Worm (Caenorhabditis elegans) whole organism, mixed stage, embryonic: Measurements from ENCODE around the gene ptr-1.
A peak's percentile ranks its signal among the peaks of the same experiment; 100 is the strongest.

ENCODE experiments used
- M03D4.4 ChIP-seq: sonication (generic microtip); optimal IDR thresholded peaks from 2 replicates; lab custom pipeline; 2017; ENCODE audit warnings: mild to moderate bottlenecking, missing genetic modification characterization, missing compliant biosample characterization
- bed-3 ChIP-seq: fragments of 200-800 bp; sonication (Bioruptor generic); optimal IDR thresholded peaks from 3 replicates; lab custom pipeline; 2018; ENCODE audit warnings: mild to moderate bottlenecking, missing genetic modification characterization, moderate library complexity, missing compliant biosample characterization
- blmp-1 ChIP-seq: fragments of 150-350 bp; optimal IDR thresholded peaks from 2 replicates; lab custom pipeline; 2014; ENCODE audit warnings: missing biosample characterization, missing genetic modification characterization
- ceh-39 ChIP-seq: fragments of 150-350 bp; optimal IDR thresholded peaks from 2 replicates; lab custom pipeline; 2014; ENCODE audit warnings: missing biosample characterization, missing genetic modification characterization
- ceh-43 ChIP-seq: fragments of 200-800 bp; sonication (Bioruptor generic); optimal IDR thresholded peaks from 2 replicates; lab custom pipeline; 2018; ENCODE audit warnings: mild to moderate bottlenecking, missing genetic modification characterization, moderate library complexity, missing compliant biosample characterization
- ceh-83 ChIP-seq: fragments of 200-800 bp; sonication (Bioruptor generic); optimal IDR thresholded peaks from 2 replicates; lab custom pipeline; 2018; ENCODE audit warnings: mild to moderate bottlenecking, missing genetic modification characterization, missing compliant biosample characterization
- ces-1 ChIP-seq: fragments of 150-350 bp; optimal IDR thresholded peaks from 2 replicates; lab custom pipeline; 2014; ENCODE audit warnings: missing biosample characterization, missing genetic modification reagents, missing genetic modification characterization
- cnd-1 ChIP-seq: fragments of 200-800 bp; sonication (Bioruptor generic); optimal IDR thresholded peaks from 2 replicates; lab custom pipeline; 2018; ENCODE audit warnings: mild to moderate bottlenecking, missing genetic modification characterization, missing compliant biosample characterization
- drap-1 ChIP-seq: fragments of 200-800 bp; sonication (Bioruptor generic); optimal IDR thresholded peaks from 3 replicates; lab custom pipeline; 2018; ENCODE audit warnings: mild to moderate bottlenecking, missing genetic modification characterization, missing compliant biosample characterization
- elt-1 ChIP-seq: sonication (generic microtip); optimal IDR thresholded peaks from 2 replicates; lab custom pipeline; 2017; ENCODE audit warnings: missing genetic modification characterization, mild to moderate bottlenecking, missing compliant biosample characterization, antibody characterized with exemption, moderate library complexity, borderline replicate concordance; ENCODE audit not compliant: insufficient read depth
- elt-3 ChIP-seq: fragments of 150-350 bp; optimal IDR thresholded peaks from 2 replicates; lab custom pipeline; 2014; ENCODE audit warnings: missing biosample characterization, missing genetic modification characterization
- flh-1 ChIP-seq: fragments of 200-800 bp; sonication (Bioruptor generic); optimal IDR thresholded peaks from 2 replicates; lab custom pipeline; 2018; ENCODE audit warnings: mild to moderate bottlenecking, missing genetic modification characterization, moderate library complexity, missing compliant biosample characterization
- ham-2 ChIP-seq: fragments of 200-800 bp; sonication (Bioruptor generic); optimal IDR thresholded peaks from 2 replicates; lab custom pipeline; 2018; ENCODE audit warnings: mild to moderate bottlenecking, missing genetic modification characterization, missing compliant biosample characterization
- hlh-1 ChIP-seq: fragments of 150-350 bp; optimal IDR thresholded peaks from 2 replicates; lab custom pipeline; 2014; ENCODE audit warnings: missing biosample characterization, missing genetic modification reagents, missing genetic modification characterization
- lin-13 ChIP-seq: fragments of 150-350 bp; optimal IDR thresholded peaks from 2 replicates; lab custom pipeline; 2014; ENCODE audit warnings: missing biosample characterization, missing genetic modification characterization
- lin-32 ChIP-seq: fragments of 200-800 bp; sonication (Bioruptor generic); optimal IDR thresholded peaks from 2 replicates; lab custom pipeline; 2018; ENCODE audit warnings: mild to moderate bottlenecking, missing genetic modification characterization, missing compliant biosample characterization
- lsy-2 ChIP-seq: fragments of 150-350 bp; optimal IDR thresholded peaks from 2 replicates; lab custom pipeline; 2014; ENCODE audit warnings: missing biosample characterization, missing genetic modification characterization
- mab-5 ChIP-seq: fragments of 150-350 bp; optimal IDR thresholded peaks from 2 replicates; lab custom pipeline; 2014; ENCODE audit warnings: missing biosample characterization, missing genetic modification characterization
- mls-2 ChIP-seq: sonication (generic microtip); optimal IDR thresholded peaks from 2 replicates; lab custom pipeline; 2016; ENCODE audit warnings: mild to moderate bottlenecking, missing genetic modification characterization, moderate library complexity, missing compliant biosample characterization
- nhr-12 ChIP-seq: fragments of 150-350 bp; optimal IDR thresholded peaks from 2 replicates; lab custom pipeline; 2014; ENCODE audit warnings: missing biosample characterization, missing genetic modification characterization
- nhr-2 ChIP-seq: fragments of 150-350 bp; optimal IDR thresholded peaks from 2 replicates; lab custom pipeline; 2014; ENCODE audit warnings: missing biosample characterization, missing genetic modification characterization
- nhr-237 ChIP-seq: fragments of 150-350 bp; optimal IDR thresholded peaks from 2 replicates; lab custom pipeline; 2014; ENCODE audit warnings: missing biosample characterization, missing genetic modification characterization
- nhr-28 ChIP-seq: fragments of 150-350 bp; optimal IDR thresholded peaks from 2 replicates; lab custom pipeline; 2014; ENCODE audit warnings: missing biosample characterization, missing genetic modification characterization
- nhr-76 ChIP-seq: sonication (generic microtip); optimal IDR thresholded peaks from 2 replicates; lab custom pipeline; 2017; ENCODE audit warnings: missing biosample characterization, missing genetic modification characterization
- pha-4 ChIP-seq: fragments of 150-350 bp; optimal IDR thresholded peaks from 2 replicates; lab custom pipeline; 2018; ENCODE audit warnings: missing biosample characterization, missing genetic modification reagents, missing genetic modification characterization
- sem-2 ChIP-seq: fragments of 200-800 bp; sonication (Bioruptor generic); optimal IDR thresholded peaks from 2 replicates; lab custom pipeline; 2018; ENCODE audit warnings: mild to moderate bottlenecking, missing genetic modification characterization, missing compliant biosample characterization
- snpc-4 ChIP-seq: fragments of 150-350 bp; optimal IDR thresholded peaks from 2 replicates; lab custom pipeline; 2014; ENCODE audit warnings: missing biosample characterization, missing genetic modification characterization
- sptf-1 ChIP-seq: sonication (generic microtip); optimal IDR thresholded peaks from 2 replicates; lab custom pipeline; 2017; ENCODE audit warnings: mild to moderate bottlenecking, missing genetic modification characterization, moderate library complexity, missing compliant biosample characterization
- unc-120 ChIP-seq: sonication (generic microtip); optimal IDR thresholded peaks from 2 replicates; lab custom pipeline; 2017; ENCODE audit warnings: missing genetic modification characterization, missing compliant biosample characterization; ENCODE audit not compliant: poor library complexity, severe bottlenecking
- unc-39 ChIP-seq: fragments of 150-350 bp; optimal IDR thresholded peaks from 2 replicates; lab custom pipeline; 2014; ENCODE audit warnings: missing biosample characterization, missing genetic modification characterization
- unc-62 ChIP-seq: fragments of 150-350 bp; optimal IDR thresholded peaks from 2 replicates; lab custom pipeline; 2014; ENCODE audit warnings: missing biosample characterization, missing genetic modification reagents, missing genetic modification characterization
- zip-8 ChIP-seq: fragments of 150-350 bp; optimal IDR thresholded peaks from 2 replicates; lab custom pipeline; 2014; ENCODE audit warnings: missing biosample characterization, missing genetic modification characterization

ptr-1 gene

DNA sequence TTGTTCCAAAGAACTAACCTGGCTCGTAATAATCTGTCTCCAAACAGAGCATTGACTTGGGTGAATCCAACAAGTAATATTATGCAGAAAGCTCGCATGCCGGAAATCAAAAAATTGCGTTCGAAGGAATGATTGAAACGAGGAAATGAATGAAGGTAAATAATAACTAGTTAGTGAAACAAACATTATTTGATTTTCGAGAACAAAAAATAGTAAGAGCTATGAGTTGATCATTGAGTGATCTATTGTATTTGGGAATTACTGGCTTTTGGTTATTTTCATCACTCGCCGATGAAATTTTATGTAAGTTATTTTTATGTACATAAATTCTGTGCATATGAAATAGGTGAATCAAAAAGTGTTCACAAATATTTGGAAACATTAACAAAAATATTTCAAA is 26.7 kb downstream of the ptr-1 start, which contains the start of gene B0222.5:
B0222.5 (minus strand) TSS at position 101 of the 400 bp plus-strand sequence.
- no peak for TF ChIP-seq flh-1 (GFP tag; lab: Kevin White, UChicago)
- no peak for TF ChIP-seq hlh-1 (tag; lab: Kevin White, UChicago)
- no peak for TF ChIP-seq sptf-1 (tag; lab: Kevin White, UChicago)
- TF ChIP-seq ceh-43 (GFP tag; lab: Kevin White, UChicago) = no peak
- no peak for TF ChIP-seq unc-39
- no peak for TF ChIP-seq nhr-76 (tag; lab: Kevin White, UChicago)
- TF ChIP-seq nhr-2 (tag; lab: Kevin White, UChicago) = no peak
- TF ChIP-seq pha-4 = no peak
- no peak for TF ChIP-seq nhr-28 (tag; lab: Kevin White, UChicago)

DNA sequence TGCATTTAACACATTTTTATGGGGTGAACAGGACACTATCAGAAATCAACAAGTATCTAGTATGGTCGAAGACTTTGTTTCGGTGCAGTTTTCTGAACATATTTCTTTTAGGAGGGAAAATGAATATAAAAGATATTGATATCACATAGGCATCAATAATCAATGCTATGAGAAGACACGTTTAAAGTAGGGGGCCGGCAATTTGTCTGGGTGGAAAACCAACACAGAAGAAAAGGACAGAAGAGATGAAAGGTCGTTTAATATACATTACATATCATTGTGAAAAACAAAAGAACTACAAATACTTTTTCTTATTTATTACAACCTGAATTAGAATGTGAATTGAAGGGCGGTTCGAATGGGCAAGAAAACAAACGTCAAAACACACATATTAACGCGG is 29.2 kb downstream of the ptr-1 start:
- TF ChIP-seq ceh-83 (no peak), unc-62 (no peak), mls-2 (tag; lab: Kevin White, UChicago) (no peak), lin-32 (GFP tag; lab: Kevin White, UChicago) (no peak), mab-5 (tag; lab: Kevin White, UChicago) (no peak), zip-8 (no peak), ham-2 (GFP tag; lab: Kevin White, UChicago) (no peak)

DNA sequence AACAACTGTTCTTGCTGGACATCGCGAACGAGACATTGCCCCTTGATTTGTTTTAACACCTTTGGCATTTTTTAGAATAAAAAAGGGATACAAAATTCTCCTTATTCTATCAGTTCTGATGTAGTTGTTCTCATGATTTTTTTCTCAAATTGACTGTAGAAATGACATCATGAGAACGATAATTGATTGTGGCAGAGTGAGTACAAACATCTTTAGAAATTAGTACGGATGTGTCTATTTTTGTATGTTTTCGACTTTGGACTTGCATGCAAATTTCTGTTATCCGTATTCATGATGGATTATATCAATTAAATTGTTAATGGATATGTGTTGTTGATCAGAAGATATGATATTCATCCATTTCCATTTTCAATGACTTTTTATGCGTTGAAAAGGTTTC is 33.4 kb downstream of the ptr-1 start:
- TF ChIP-seq nhr-12 (no peak), lsy-2 (tag; lab: Kevin White, UChicago) (no peak), mab-5 (tag; lab: Kevin White, UChicago) (no peak), sptf-1 (tag; lab: Kevin White, UChicago) (no peak), mls-2 (tag; lab: Kevin White, UChicago) (no peak), nhr-28 (tag; lab: Kevin White, UChicago) (no peak), blmp-1 (tag; lab: Kevin White, UChicago) (no peak), zip-8 (no peak)

DNA sequence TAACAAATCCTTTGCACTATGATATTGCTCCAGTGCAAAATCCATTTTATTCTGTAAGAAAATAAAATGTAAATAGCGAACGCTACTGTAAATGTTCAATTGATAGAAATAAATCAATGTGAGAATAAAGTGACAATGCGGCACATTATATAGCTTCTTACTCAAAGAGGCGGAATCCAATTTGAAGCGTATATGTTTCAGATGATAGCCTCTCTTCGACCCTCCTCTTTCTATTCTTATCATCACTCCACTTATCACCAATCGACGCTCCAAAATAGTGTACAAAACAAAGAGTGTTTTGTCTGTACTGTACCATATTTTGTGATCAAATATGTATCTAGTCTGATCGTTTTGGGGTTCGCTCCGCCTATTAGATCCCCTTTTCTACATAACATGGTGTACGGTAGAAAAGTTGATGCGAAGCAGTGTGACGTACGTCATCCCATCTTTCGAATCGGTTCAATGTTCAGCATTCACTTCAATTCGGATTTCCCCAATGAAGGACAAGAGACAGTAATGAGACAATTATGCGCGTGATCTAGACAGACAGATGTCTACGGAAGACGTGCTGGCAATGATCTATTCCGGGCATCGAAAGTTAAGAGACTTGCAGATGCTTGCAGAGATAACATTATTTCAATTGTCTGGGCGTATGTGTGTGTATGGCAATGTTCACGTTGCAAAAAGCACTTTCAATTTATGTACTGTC is 34.5 kb downstream of the ptr-1 start, which contains the start of gene spl-2:
spl-2 (minus strand) TSS at position 51 of the 709 bp plus-strand sequence.
- peak; percentile 72 for TF ChIP-seq elt-1
- no peak for TF ChIP-seq unc-39

DNA sequence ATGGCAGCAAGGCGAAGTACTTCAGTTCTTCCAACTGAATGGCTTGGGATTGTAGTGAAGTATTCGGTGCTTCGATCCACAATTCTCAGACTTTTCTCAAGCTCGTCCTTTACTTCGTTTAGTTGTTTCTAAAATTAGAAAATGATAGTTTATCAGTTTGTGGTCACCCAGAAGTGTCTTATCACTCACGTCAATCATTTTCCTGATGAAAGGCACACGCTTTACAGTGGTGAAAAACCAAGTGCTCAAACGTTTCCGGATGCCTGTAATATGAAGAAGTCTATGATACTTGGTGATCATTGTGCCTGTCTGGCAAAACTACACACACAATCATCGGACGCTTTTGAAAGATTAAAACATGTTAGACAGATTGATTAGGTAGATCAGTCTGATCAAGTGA is 35.3 kb downstream of the ptr-1 start:
- TF ChIP-seq nhr-12 (no peak), pha-4 (no peak), bed-3 (no peak), mls-2 (tag; lab: Kevin White, UChicago) (no peak), unc-62 (no peak), mab-5 (tag; lab: Kevin White, UChicago) (no peak), ces-1 (GFP tag; lab: Kevin White, UChicago) (no peak), sptf-1 (tag; lab: Kevin White, UChicago) (no peak), hlh-1 (tag; lab: Kevin White, UChicago) (no peak), ceh-83 (no peak)

DNA sequence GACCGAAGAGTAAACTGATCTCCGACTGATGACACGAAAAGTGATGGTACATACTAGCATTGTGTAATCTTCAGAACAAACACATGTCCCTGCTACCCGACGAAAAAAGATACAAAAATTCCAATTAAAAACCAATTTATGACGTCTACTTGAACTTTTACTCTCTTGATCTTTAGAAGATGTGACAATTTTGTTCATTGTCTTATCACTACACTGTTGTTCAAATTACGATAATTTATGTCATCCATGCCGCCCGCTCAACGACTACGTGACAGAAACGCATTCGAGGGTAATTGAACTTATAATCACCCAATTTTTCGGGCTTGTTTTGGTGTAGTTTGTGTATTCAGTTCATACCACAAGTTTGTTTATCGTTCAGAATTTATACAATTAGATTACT is 37.6 kb downstream of the ptr-1 start:
- TF ChIP-seq snpc-4 (tag; lab: Kevin White, UChicago) (no peak), elt-3 (tag; lab: Kevin White, UChicago) (no peak), M03D4.4 (tag; lab: Kevin White, UChicago) (no peak), ces-1 (GFP tag; lab: Kevin White, UChicago) (no peak), lsy-2 (tag; lab: Kevin White, UChicago) (no peak)
- TF ChIP-seq, all 35 proteins: peak for 0

DNA sequence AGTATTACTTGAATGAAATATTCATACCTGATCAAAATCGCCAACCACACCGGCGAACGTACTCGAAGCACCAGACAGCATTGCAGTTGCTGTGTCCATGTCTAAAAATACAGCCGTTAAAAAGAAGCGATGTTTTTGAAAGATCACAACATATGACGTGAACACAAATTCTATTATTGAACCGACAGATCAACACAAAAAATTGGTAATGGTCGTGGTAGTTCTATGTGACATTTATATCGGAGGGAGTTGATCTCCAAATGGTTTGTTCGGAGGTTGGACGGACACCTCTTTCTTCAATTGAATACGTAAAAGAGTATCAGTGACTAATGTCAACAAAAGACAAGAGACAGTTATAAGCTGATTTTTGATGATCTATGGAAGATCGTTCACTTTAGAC is 40.2 kb downstream of the ptr-1 start, which contains the start of gene pitr-3:
pitr-3 (minus strand) TSS at position 101 of the 400 bp plus-strand sequence.
- TF ChIP-seq nhr-237 (tag; lab: Kevin White, UChicago) (no peak), elt-3 (tag; lab: Kevin White, UChicago) (no peak), nhr-28 (tag; lab: Kevin White, UChicago) (no peak), lin-32 (GFP tag; lab: Kevin White, UChicago) (no peak), blmp-1 (tag; lab: Kevin White, UChicago) (no peak), sem-2 (GFP tag; lab: Kevin White, UChicago) (no peak), ham-2 (GFP tag; lab: Kevin White, UChicago) (no peak), unc-120 (no peak), cnd-1 (no peak), bed-3 (no peak), nhr-76 (tag; lab: Kevin White, UChicago) (no peak), M03D4.4 (tag; lab: Kevin White, UChicago) (no peak), lin-13 (tag; lab: Kevin White, UChicago) (no peak), nhr-12 (no peak), flh-1 (GFP tag; lab: Kevin White, UChicago) (no peak), ceh-43 (GFP tag; lab: Kevin White, UChicago) (no peak), drap-1 (no peak), snpc-4 (tag; lab: Kevin White, UChicago) (no peak), ceh-39 (tag; lab: Kevin White, UChicago) (no peak), sptf-1 (tag; lab: Kevin White, UChicago) (no peak)
